Fruit fly (Drosophila melanogaster) whole organism, embryonic: ENCODE data around the gene Ns4.

Experiments used
- CG10147 ChIP-seq: fragments of 200-800 bp; sonication (Bioruptor generic); optimal IDR thresholded peaks from 2 replicates; lab custom pipeline; 2019; ENCODE audit warnings: missing biosample characterization, mild to moderate bottlenecking, missing genetic modification characterization, moderate library complexity
- CG12299 ChIP-seq: fragments of 200-800 bp; sonication (Bioruptor generic); optimal IDR thresholded peaks from 2 replicates; lab custom pipeline; 2018; ENCODE audit warnings: missing biosample characterization, mild to moderate bottlenecking, missing genetic modification characterization
- CG13775 ChIP-seq: fragments of 200-800 bp; sonication (Bioruptor generic); optimal IDR thresholded peaks from 3 replicates; lab custom pipeline; 2017; ENCODE audit warnings: missing biosample characterization, mild to moderate bottlenecking, missing genetic modification characterization
- CG14014 ChIP-seq: fragments of 200-800 bp; sonication (Bioruptor generic); IDR thresholded peaks from 2 replicates; pipeline ENCODE4 v1.3.6; 2022; ENCODE audit warnings: missing biosample characterization, missing genetic modification characterization
- CG14667 ChIP-seq: fragments of 200-800 bp; sonication (Bioruptor generic); IDR thresholded peaks from 2 replicates; pipeline ENCODE4 v1.3.6; 2022; ENCODE audit warnings: missing biosample characterization, missing genetic modification characterization
- CG1529 ChIP-seq: fragments of 200-800 bp; sonication (Bioruptor generic); optimal IDR thresholded peaks from 3 replicates; lab custom pipeline; 2018; ENCODE audit warnings: missing biosample characterization, missing genetic modification characterization
- CG17359 ChIP-seq: fragments of 200-800 bp; sonication (Bioruptor generic); optimal IDR thresholded peaks from 3 replicates; lab custom pipeline; 2018; ENCODE audit warnings: missing biosample characterization, mild to moderate bottlenecking, missing genetic modification characterization, moderate library complexity
- CG17912 ChIP-seq: fragments of 200-800 bp; sonication (Bioruptor generic); optimal IDR thresholded peaks from 2 replicates; lab custom pipeline; 2018; ENCODE audit warnings: missing biosample characterization, mild to moderate bottlenecking, missing genetic modification characterization
- CG18599 ChIP-seq: fragments of 200-800 bp; sonication (Bioruptor generic); optimal IDR thresholded peaks from 3 replicates; lab custom pipeline; 2017; ENCODE audit warnings: missing biosample characterization, missing genetic modification characterization, mild to moderate bottlenecking, moderate library complexity, missing genetic modification reagents
- CG2129 ChIP-seq: fragments of 200-800 bp; sonication (Bioruptor generic); IDR thresholded peaks from 2 replicates; pipeline ENCODE4 v1.3.6; 2022; ENCODE audit warnings: missing biosample characterization, missing genetic modification characterization; ENCODE audit not compliant: partially characterized antibody
- CG2678 ChIP-seq: fragments of 200-800 bp; sonication (Bioruptor generic); optimal IDR thresholded peaks from 3 replicates; lab custom pipeline; 2019; ENCODE audit warnings: missing biosample characterization, mild to moderate bottlenecking, missing genetic modification characterization, moderate library complexity
- CG31224 ChIP-seq: fragments of 200-800 bp; sonication (Bioruptor generic); IDR thresholded peaks from 2 replicates; pipeline ENCODE4 v1.3.6; 2022; ENCODE audit warnings: missing biosample characterization, missing genetic modification characterization
- CG3281 ChIP-seq: fragments of 200-800 bp; sonication (Bioruptor generic); optimal IDR thresholded peaks from 3 replicates; lab custom pipeline; 2017; ENCODE audit warnings: missing biosample characterization, mild to moderate bottlenecking, missing genetic modification characterization
- CG3407 ChIP-seq: fragments of 200-800 bp; sonication (Bioruptor generic); optimal IDR thresholded peaks from 2 replicates; lab custom pipeline; 2018; ENCODE audit warnings: missing biosample characterization, mild to moderate bottlenecking, missing genetic modification characterization
- CG42726 ChIP-seq: fragments of 200-800 bp; sonication (Bioruptor generic); IDR thresholded peaks from 2 replicates; pipeline ENCODE4 v1.3.6; 2022; ENCODE audit warnings: missing biosample characterization, missing genetic modification characterization; ENCODE audit not compliant: partially characterized antibody
- CG4424 ChIP-seq: fragments of 200-800 bp; sonication (Bioruptor generic); optimal IDR thresholded peaks from 3 replicates; lab custom pipeline; 2016; ENCODE audit warnings: missing biosample characterization, missing genetic modification characterization
- CG6254 ChIP-seq: fragments of 200-800 bp; sonication (Bioruptor generic); optimal IDR thresholded peaks from 3 replicates; lab custom pipeline; 2017; ENCODE audit warnings: mild to moderate bottlenecking, missing biosample characterization, missing genetic modification reagents, missing genetic modification characterization
- CG6272 ChIP-seq: fragments of 200-800 bp; sonication (Bioruptor generic); IDR thresholded peaks from 2 replicates; pipeline ENCODE4 v1.3.6; 2022; ENCODE audit warnings: missing biosample characterization, missing genetic modification characterization
- CG6683 ChIP-seq: fragments of 200-800 bp; sonication (Bioruptor generic); optimal IDR thresholded peaks from 2 replicates; lab custom pipeline; 2017; ENCODE audit warnings: missing biosample characterization, mild to moderate bottlenecking, missing genetic modification characterization, missing genetic modification reagents
- CG7357 ChIP-seq: fragments of 200-800 bp; sonication (Bioruptor generic); IDR thresholded peaks from 3 replicates; pipeline ENCODE4 v1.3.6; 2022; ENCODE audit warnings: missing biosample characterization, missing genetic modification characterization
- CG8359 ChIP-seq: fragments of 200-800 bp; sonication (Bioruptor generic); optimal IDR thresholded peaks from 2 replicates; lab custom pipeline; 2017; ENCODE audit warnings: missing biosample characterization, mild to moderate bottlenecking, missing genetic modification characterization, borderline replicate concordance
- CG8478 ChIP-seq: fragments of >200 bp; optimal IDR thresholded peaks from 2 replicates; lab custom pipeline; 2018
- CG8944 ChIP-seq: fragments of 200-800 bp; sonication (Bioruptor generic); optimal IDR thresholded peaks from 3 replicates; lab custom pipeline; 2016; ENCODE audit warnings: missing biosample characterization, missing genetic modification characterization
- CG9437 ChIP-seq: fragments of 200-800 bp; sonication (Bioruptor generic); optimal IDR thresholded peaks from 2 replicates; lab custom pipeline; 2018; ENCODE audit warnings: missing biosample characterization, mild to moderate bottlenecking, missing genetic modification characterization
- CG9609 ChIP-seq: fragments of 200-800 bp; sonication (Bioruptor generic); optimal IDR thresholded peaks from 3 replicates; lab custom pipeline; 2016; ENCODE audit warnings: missing biosample characterization, missing genetic modification characterization
- Dfd ChIP-seq, 2 experiments: fragments of >200 bp; optimal IDR thresholded peaks; 2 replicates each; lab custom pipeline; 2017; ENCODE audit warnings: missing biosample characterization in 2 of 2, missing genetic modification characterization in 2 of 2
- Gsc ChIP-seq: fragments of 200-800 bp; sonication (Bioruptor generic); IDR thresholded peaks from 2 replicates; pipeline ENCODE4 v1.3.6; 2022; ENCODE audit warnings: missing biosample characterization, missing genetic modification characterization
- Lpt ChIP-seq: fragments of >200 bp; optimal IDR thresholded peaks from 2 replicates; lab custom pipeline; 2018; ENCODE audit warnings: missing biosample characterization, missing genetic modification characterization
- NC2α ChIP-seq: fragments of 200-800 bp; sonication (Bioruptor generic); optimal IDR thresholded peaks from 2 replicates; lab custom pipeline; 2016; ENCODE audit warnings: missing biosample characterization, missing genetic modification characterization
- NK7.1 ChIP-seq: fragments of 200-800 bp; sonication (Bioruptor generic); optimal IDR thresholded peaks from 3 replicates; lab custom pipeline; 2016; ENCODE audit warnings: missing biosample characterization, missing genetic modification characterization
- Nf-YC ChIP-seq: fragments of 200-800 bp; optimal IDR thresholded peaks from 3 replicates; lab custom pipeline; 2019; ENCODE audit warnings: missing biosample characterization, mild to moderate bottlenecking, missing genetic modification characterization, moderate library complexity
- Rx ChIP-seq: fragments of 200-800 bp; sonication (Bioruptor generic); IDR thresholded peaks from 2 replicates; pipeline ENCODE4 v1.3.6; 2022; ENCODE audit warnings: missing biosample characterization, missing genetic modification characterization
- Stat92E ChIP-seq, 3 experiments: fragments of >200 bp in 2 of 3; fragments of 200-800 bp in 1 of 3; sonication (Bioruptor generic) in 1 of 3; optimal IDR thresholded peaks; 2 replicates each; lab custom pipeline; 2017 to 2019; ENCODE audit warnings: missing biosample characterization in 3 of 3, missing genetic modification characterization in 3 of 3, mild to moderate bottlenecking in 1 of 3, moderate library complexity in 1 of 3
- Xbp1 ChIP-seq: fragments of 200-800 bp; sonication (Bioruptor generic); optimal IDR thresholded peaks from 3 replicates; lab custom pipeline; 2016; ENCODE audit warnings: missing biosample characterization, mild to moderate bottlenecking, missing genetic modification characterization
- ara ChIP-seq: fragments of 200-800 bp; sonication (Bioruptor generic); IDR thresholded peaks from 2 replicates; pipeline ENCODE4 v1.3.6; 2022; ENCODE audit warnings: missing biosample characterization, missing genetic modification characterization
- br ChIP-seq: fragments of >200 bp; optimal IDR thresholded peaks from 2 replicates; lab custom pipeline; 2017
- bsh ChIP-seq, 2 experiments: fragments of 200-800 bp; sonication (Bioruptor generic); optimal IDR thresholded peaks; 2 replicates each; lab custom pipeline; 2017 to 2018; ENCODE audit warnings: mild to moderate bottlenecking in 2 of 2, missing biosample characterization in 2 of 2, missing genetic modification characterization in 2 of 2, moderate library complexity in 1 of 2
- chinmo ChIP-seq: fragments of 200-800 bp; sonication (Bioruptor generic); IDR thresholded peaks from 4 replicates; pipeline ENCODE4 v1.3.6; 2022; ENCODE audit warnings: missing biosample characterization, missing genetic modification characterization; ENCODE audit not compliant: partially characterized antibody
- da ChIP-seq: fragments of 200-800 bp; sonication (Bioruptor generic); optimal IDR thresholded peaks from 2 replicates; lab custom pipeline; 2016; ENCODE audit warnings: missing biosample characterization, missing genetic modification characterization
- disco-r ChIP-seq: fragments of 200-800 bp; sonication (Bioruptor generic); optimal IDR thresholded peaks from 2 replicates; lab custom pipeline; 2016; ENCODE audit warnings: missing biosample characterization, missing genetic modification characterization
- gcm2 ChIP-seq: fragments of 200-800 bp; sonication (Bioruptor generic); optimal IDR thresholded peaks from 2 replicates; lab custom pipeline; 2016; ENCODE audit warnings: missing biosample characterization, missing genetic modification characterization
- kah ChIP-seq: fragments of 200-800 bp; sonication (Bioruptor generic); optimal IDR thresholded peaks from 2 replicates; lab custom pipeline; 2018; ENCODE audit warnings: missing biosample characterization, mild to moderate bottlenecking, missing genetic modification characterization
- lmd ChIP-seq: fragments of 200-800 bp; sonication (Bioruptor generic); IDR thresholded peaks from 2 replicates; pipeline ENCODE4 v1.3.6; 2022; ENCODE audit warnings: missing biosample characterization, missing genetic modification characterization
- odd ChIP-seq: fragments of 200-800 bp; sonication (Bioruptor generic); optimal IDR thresholded peaks from 2 replicates; lab custom pipeline; 2017; ENCODE audit warnings: missing biosample characterization, mild to moderate bottlenecking, missing genetic modification characterization
- otp ChIP-seq: fragments of 200-800 bp; sonication (Bioruptor generic); IDR thresholded peaks from 3 replicates; pipeline ENCODE4, ENCODE4 v1.3.6; 2022; ENCODE audit warnings: missing biosample characterization, missing genetic modification characterization
- pita ChIP-seq: fragments of 200-800 bp; sonication (Bioruptor generic); optimal IDR thresholded peaks from 2 replicates; lab custom pipeline; 2017; ENCODE audit warnings: missing biosample characterization, mild to moderate bottlenecking, missing genetic modification characterization
- pnt ChIP-seq: fragments of 200-800 bp; sonication (Bioruptor generic); optimal IDR thresholded peaks from 3 replicates; lab custom pipeline; 2016; ENCODE audit warnings: missing biosample characterization, missing genetic modification characterization
- sd ChIP-seq: fragments of 200-800 bp; sonication (Bioruptor generic); optimal IDR thresholded peaks from 3 replicates; lab custom pipeline; 2018; ENCODE audit warnings: missing biosample characterization, mild to moderate bottlenecking, missing genetic modification characterization, moderate library complexity
- sob ChIP-seq: fragments of 200-800 bp; sonication (Bioruptor generic); IDR thresholded peaks from 2 replicates; pipeline ENCODE4 v1.3.6; 2022; ENCODE audit warnings: missing biosample characterization, missing genetic modification characterization
- stc ChIP-seq: fragments of 200-800 bp; sonication (Bioruptor generic); IDR thresholded peaks from 2 replicates; pipeline ENCODE4 v1.3.6; 2022; ENCODE audit warnings: missing biosample characterization, missing genetic modification characterization
- tll ChIP-seq, 2 experiments: fragments of 200-800 bp in 1 of 2; fragments of >200 bp in 1 of 2; sonication (Bioruptor generic) in 1 of 2; optimal IDR thresholded peaks; 2 replicates each; lab custom pipeline; 2017 to 2019; ENCODE audit warnings: missing biosample characterization in 2 of 2, missing genetic modification characterization in 2 of 2, mild to moderate bottlenecking in 1 of 2, moderate library complexity in 1 of 2

Ns4 gene

DNA sequence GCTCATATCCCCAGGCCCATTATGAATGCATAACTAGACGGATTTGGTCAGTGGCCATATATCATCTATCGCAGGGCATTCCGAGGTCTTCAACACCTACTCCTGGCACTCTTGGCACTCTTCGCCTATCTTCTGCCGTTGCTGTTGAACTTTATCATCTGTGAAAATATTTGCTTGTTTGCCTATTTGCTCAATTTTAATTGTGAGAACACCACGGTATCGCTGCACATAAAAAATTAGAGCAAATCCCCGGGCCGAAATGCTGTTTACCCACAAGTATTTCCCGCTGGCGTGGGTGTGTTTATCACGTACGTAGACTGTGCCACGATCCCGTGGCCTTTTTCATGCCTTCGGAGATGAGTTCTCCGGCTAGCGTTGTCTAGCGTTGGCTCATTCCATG is 28.5 kb downstream of the Ns4 start (continued):
- TF ChIP-seq otp (GFP tag; lab: Robert Waterston, UW), result peak; percentile 74; the same call in 2 of the 3 replicates
- TF ChIP-seq pita (GFP tag; lab: Kevin White, UChicago), result no peak
- no peak for TF ChIP-seq CG9437 (GFP tag; lab: Kevin White, UChicago)
- TF ChIP-seq CG7357 (GFP tag; lab: Robert Waterston, UW), result no peak
- TF ChIP-seq sd (tag; lab: Kevin White, UChicago), result peak; percentile 47
- peak; percentile 66 for TF ChIP-seq disco-r (GFP tag; lab: Kevin White, UChicago)
- peak; percentile 29 for TF ChIP-seq CG6254 (GFP tag; lab: Kevin White, UChicago)
- 0 out of 2 replicates have a peak, but pooled peaks have one; percentile 20 for TF ChIP-seq Rx (GFP tag; lab: Robert Waterston, UW)
- TF ChIP-seq CG17359 (tag; lab: Kevin White, UChicago), result peak; percentile 78
- TF ChIP-seq sob (GFP tag; lab: Robert Waterston, UW), result peak; percentile 53; the same call in 1 of the 2 replicates
- peak; percentile 51 for TF ChIP-seq NK7.1 (GFP tag; lab: Kevin White, UChicago)
- peak; percentile 51 for TF ChIP-seq pnt (GFP tag; lab: Kevin White, UChicago)
- TF ChIP-seq CG2678 (tag; lab: Kevin White, UChicago), result peak; percentile 79
- no peak for TF ChIP-seq kah (GFP tag; lab: Kevin White, UChicago)
- TF ChIP-seq odd (GFP tag; lab: Kevin White, UChicago), result peak; percentile 72
- no peak for TF ChIP-seq Xbp1 (GFP tag; lab: Kevin White, UChicago)
- no peak for TF ChIP-seq br (lab: Kevin White, UChicago)
- peak; percentile 62; the same call in 1 of the 2 replicates for TF ChIP-seq CG14014 (GFP tag; lab: Robert Waterston, UW)
- TF ChIP-seq CG13775, result no peak
- no peak for TF ChIP-seq gcm2 (GFP tag; lab: Kevin White, UChicago)
- peak; percentile 48 for TF ChIP-seq CG9609 (GFP tag; lab: Kevin White, UChicago)
- TF ChIP-seq Gsc (GFP tag; lab: Robert Waterston, UW), result no peak
- TF ChIP-seq CG14667 (GFP tag; lab: Robert Waterston, UW), result no peak
- peak; percentile 50; the same call in 1 of the 2 replicates for TF ChIP-seq ara (GFP tag; lab: Robert Waterston, UW)
- no peak for TF ChIP-seq da (GFP tag; lab: Kevin White, UChicago)
- peak; percentile 20 for TF ChIP-seq Nf-YC (tag; lab: Kevin White, UChicago)
- TF ChIP-seq CG18599 (GFP tag; lab: Kevin White, UChicago), result peak; percentile 87
- peak; percentile 70 for TF ChIP-seq CG3281 (GFP tag; lab: Kevin White, UChicago)
- peak; percentile 65 for TF ChIP-seq CG6683
- peak; percentile 51 for TF ChIP-seq CG17912 (GFP tag; lab: Kevin White, UChicago)
- TF ChIP-seq bsh (GFP tag; optimal IDR thresholded peaks at IDR 0.05; lab: Kevin White, UChicago), result peak in 1 of 2 experiments; percentile 66
- TF ChIP-seq CG31224, result no peak
- peak; percentile 59 for TF ChIP-seq CG8359
- TF ChIP-seq NC2α (GFP tag; lab: Kevin White, UChicago), result peak; percentile 43
- no peak for TF ChIP-seq CG2129 (GFP tag; lab: Robert Waterston, UW)
- TF ChIP-seq CG8478 (lab: Kevin White, UChicago), result no peak
- TF ChIP-seq Lpt (GFP tag; lab: Kevin White, UChicago), result no peak
- peak; percentile 56 for TF ChIP-seq CG10147 (GFP tag; lab: Kevin White, UChicago)
- TF ChIP-seq chinmo (GFP tag; lab: Robert Waterston, UW), result no peak
- peak; percentile 30 for TF ChIP-seq CG12299 (tag; lab: Kevin White, UChicago)
- peak in 1 of 2 experiments; percentile 88 for TF ChIP-seq tll (GFP tag; optimal IDR thresholded peaks at IDR 0.05; lab: Kevin White, UChicago)
- TF ChIP-seq CG8944 (GFP tag; lab: Kevin White, UChicago), result no peak
- peak; percentile 78 for TF ChIP-seq CG3407 (GFP tag; lab: Kevin White, UChicago)
- TF ChIP-seq CG1529 (GFP tag; lab: Kevin White, UChicago), result peak; percentile 62
- TF ChIP-seq CG4424 (GFP tag; lab: Kevin White, UChicago), result peak; percentile 20
- no peak for TF ChIP-seq lmd (GFP tag; lab: Robert Waterston, UW)
- TF ChIP-seq CG6272 (GFP tag; lab: Robert Waterston, UW), result no peak
- no peak for TF ChIP-seq Dfd (GFP tag; optimal IDR thresholded peaks at IDR 0.05; lab: Kevin White, UChicago)
- peak; percentile 10; the same call in 1 of the 2 replicates for TF ChIP-seq stc (GFP tag; lab: Robert Waterston, UW)
- TF ChIP-seq Stat92E (GFP tag; optimal IDR thresholded peaks at IDR 0.05; lab: Kevin White, UChicago), result no peak
- TF ChIP-seq CG42726, result no peak
